Worm (Caenorhabditis elegans): ENCODE measurements around the gene nhr-189.

ce11 chrV:3902458-3903157 lies 42.6 kb upstream of the nhr-189 start, which contains the start of the genes str-229 and srh-190:
- TF ChIP-seq W03F9.2 (tag; optimal IDR thresholded peaks at IDR 0.05) (no peak), dao-5 (tag; optimal IDR thresholded peaks at IDR 0.05) (no peak)

Measured in whole organism, L4/young adult.